Worm (Caenorhabditis elegans) whole organism, L3 larva: ENCODE measurements around the gene C07C7.3.

Source experiments
- ama-1 ChIP-seq: fragments of 150-350 bp; optimal IDR thresholded peaks from 2 replicates; lab custom pipeline; 2018
- ceh-82 ChIP-seq: fragments of 150-350 bp; optimal IDR thresholded peaks from 2 replicates; lab custom pipeline; 2014; ENCODE audit warnings: missing biosample characterization, missing genetic modification characterization
- egl-5 ChIP-seq: fragments of 150-350 bp; optimal IDR thresholded peaks from 2 replicates; lab custom pipeline; 2017; ENCODE audit warnings: missing biosample characterization, missing genetic modification reagents, missing genetic modification characterization, inconsistent platforms
- fkh-10 ChIP-seq: sonication (generic microtip); optimal IDR thresholded peaks from 2 replicates; lab custom pipeline; 2017; ENCODE audit warnings: missing biosample characterization, missing genetic modification reagents, missing genetic modification characterization
- fkh-2 ChIP-seq: fragments of 150-350 bp; optimal IDR thresholded peaks from 2 replicates; lab custom pipeline; 2014; ENCODE audit warnings: missing biosample characterization, missing genetic modification reagents, missing genetic modification characterization
- jun-1 ChIP-seq: fragments of 150-350 bp; optimal IDR thresholded peaks from 2 replicates; lab custom pipeline; 2014; ENCODE audit warnings: missing biosample characterization, missing genetic modification reagents, missing genetic modification characterization
- lin-15B ChIP-seq: fragments of 150-350 bp; optimal IDR thresholded peaks from 2 replicates; lab custom pipeline; 2014; ENCODE audit warnings: missing biosample characterization, missing genetic modification characterization
- nhr-12 ChIP-seq: fragments of 150-350 bp; optimal IDR thresholded peaks from 2 replicates; lab custom pipeline; 2014; ENCODE audit warnings: missing biosample characterization, missing genetic modification characterization
- nhr-23 ChIP-seq: fragments of 150-350 bp; optimal IDR thresholded peaks from 2 replicates; lab custom pipeline; 2014; ENCODE audit warnings: missing biosample characterization, missing genetic modification reagents, missing genetic modification characterization
- nhr-237 ChIP-seq: fragments of 150-350 bp; optimal IDR thresholded peaks from 2 replicates; lab custom pipeline; 2014; ENCODE audit warnings: missing biosample characterization, missing genetic modification characterization
- pqm-1 ChIP-seq: fragments of 150-350 bp; optimal IDR thresholded peaks from 2 replicates; lab custom pipeline; 2017; ENCODE audit warnings: missing biosample characterization, missing genetic modification characterization, inconsistent platforms
- unc-62 ChIP-seq: fragments of 150-350 bp; sonication (generic microtip); optimal IDR thresholded peaks from 4 replicates; lab custom pipeline; 2014; ENCODE audit warnings: missing biosample characterization, missing genetic modification reagents, missing genetic modification characterization
- ztf-11 ChIP-seq: fragments of 150-350 bp; optimal IDR thresholded peaks from 2 replicates; lab custom pipeline; 2014; ENCODE audit warnings: missing biosample characterization, missing genetic modification characterization
- ztf-4 ChIP-seq: fragments of 150-350 bp; optimal IDR thresholded peaks from 2 replicates; lab custom pipeline; 2014; ENCODE audit warnings: missing biosample characterization, missing genetic modification characterization

DNA sequence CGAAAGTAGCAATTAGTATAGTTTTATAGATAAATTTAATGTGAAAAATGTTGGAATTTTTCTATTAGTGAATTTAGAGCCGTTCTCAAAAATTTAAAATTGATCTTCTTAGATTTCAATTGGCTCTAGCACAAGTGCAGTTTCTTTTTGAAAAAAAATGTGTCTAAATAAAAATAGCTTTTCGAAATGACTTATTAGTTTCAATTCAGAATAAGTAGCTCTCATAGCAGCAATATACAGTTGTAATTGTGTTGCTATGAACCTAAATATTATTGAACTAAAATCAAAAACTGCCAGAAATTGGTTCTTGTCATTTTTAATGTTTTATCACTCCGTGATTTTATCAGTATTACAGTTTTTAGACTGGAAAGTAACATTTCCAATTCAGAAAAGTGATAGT, 48.2 kb upstream of the C07C7.3 start:
- no peak for TF ChIP-seq lin-15B (tag; lab: Kevin White, UChicago)
- no peak for TF ChIP-seq jun-1 (tag; lab: Kevin White, UChicago)
- no peak for TF ChIP-seq ama-1 (lab: Kevin White, UChicago)
- TF ChIP-seq nhr-237 (tag; lab: Kevin White, UChicago): no peak
- TF ChIP-seq fkh-10 (GFP tag; lab: Kevin White, UChicago): no peak
- no peak for TF ChIP-seq pqm-1 (tag; lab: Kevin White, UChicago)
- TF ChIP-seq egl-5 (tag; lab: Kevin White, UChicago): no peak
- no peak for TF ChIP-seq ztf-11
- TF ChIP-seq unc-62 (GFP tag; lab: Kevin White, UChicago): no peak
- no peak for TF ChIP-seq ceh-82 (tag; lab: Kevin White, UChicago)
- TF ChIP-seq nhr-23: no peak
- no peak for TF ChIP-seq nhr-12 (tag; lab: Kevin White, UChicago)
- TF ChIP-seq ztf-4 (tag; lab: Kevin White, UChicago): no peak
- TF ChIP-seq fkh-2 (tag; lab: Kevin White, UChicago): no peak
